Fruit fly (Drosophila melanogaster): ENCODE measurements around the gene ApepP.

Gene ApepP

DNA sequence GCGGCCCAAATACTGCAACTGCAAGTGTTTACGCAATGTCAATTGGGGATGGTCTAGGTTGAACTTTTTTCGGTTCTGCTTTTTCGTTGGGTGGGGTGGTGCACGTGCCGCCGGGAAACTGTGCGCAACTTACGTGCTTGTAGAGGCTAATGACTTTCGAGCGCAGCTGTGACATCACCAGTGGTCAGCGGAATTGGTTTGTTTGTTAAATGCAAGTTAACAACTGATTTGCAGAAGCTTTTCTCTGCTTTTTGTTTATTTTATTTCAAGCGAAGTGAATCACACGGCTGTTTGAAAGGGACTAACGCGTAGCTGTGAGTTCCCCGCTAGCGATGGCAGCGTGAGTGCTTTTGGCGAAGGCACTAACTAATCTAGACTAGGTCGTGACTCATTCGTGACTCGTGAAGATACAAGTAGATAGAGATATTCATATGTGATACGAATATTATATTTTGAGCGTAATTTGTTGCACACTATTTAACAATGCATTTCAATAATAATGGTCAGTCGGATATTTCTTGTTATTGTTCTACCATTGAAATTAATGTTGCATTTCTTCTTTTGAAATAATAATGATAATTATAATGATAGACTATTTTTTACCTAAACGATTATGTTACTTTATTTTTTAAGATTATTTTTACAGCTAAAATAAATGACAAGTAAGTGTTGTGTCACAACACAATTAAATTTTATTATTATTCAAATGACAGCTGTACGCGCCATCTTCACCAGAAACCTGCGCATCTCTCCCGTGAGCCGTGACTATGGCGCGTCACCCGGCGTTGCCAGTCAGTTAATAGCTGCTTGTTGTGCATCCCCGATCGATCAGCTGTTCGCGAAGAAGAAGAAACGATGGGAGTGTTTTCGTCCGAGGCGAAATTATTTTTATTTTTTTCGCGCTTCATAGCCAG, 22.3 kb downstream of the ApepP start, which contains the start of the genes osi and tweek (continued):
- TF ChIP-seq MBD-R2 (GFP tag; IDR thresholded peaks at IDR 0.05) (peak; percentile 75), luna (GFP tag; optimal IDR thresholded peaks at IDR 0.05) (no peak), Mrtf (GFP tag; IDR thresholded peaks at IDR 0.05) (peak; percentile 60), chif (GFP tag; optimal IDR thresholded peaks at IDR 0.05) (peak; percentile 11 to 43), eyg (GFP tag; optimal IDR thresholded peaks at IDR 0.05) (no peak), Aef1 (GFP tag; IDR thresholded peaks at IDR 0.05) (peak; percentile 57; the same call in 2 of the 3 replicates), stwl (tag; optimal IDR thresholded peaks at IDR 0.05) (peak; percentile 34), CG12659 (GFP tag; optimal IDR thresholded peaks at IDR 0.05) (peak; percentile 65), CG9437 (GFP tag; optimal IDR thresholded peaks at IDR 0.05) (peak; percentile 57), CG8765 (GFP tag; IDR thresholded peaks at IDR 0.05) (no peak), ttk (GFP tag; IDR thresholded peaks at IDR 0.05) (peak; percentile 59), ewg (GFP tag; optimal IDR thresholded peaks at IDR 0.05) (peak; percentile 44), CG32532 (GFP tag; IDR thresholded peaks at IDR 0.05) (peak; percentile 49), D (optimal IDR thresholded peaks at IDR 0.05) (no peak), D (GFP tag; optimal IDR thresholded peaks at IDR 0.05) (peak; percentile 29), CG30403 (GFP tag; optimal IDR thresholded peaks at IDR 0.05) (peak; percentile 87), lab (GFP tag; optimal IDR thresholded peaks at IDR 0.05) (peak; percentile 23), PHDP (tag; optimal IDR thresholded peaks at IDR 0.05) (no peak), CG8924 (tag; optimal IDR thresholded peaks at IDR 0.05) (peak; percentile 66), Deaf1 (tag; optimal IDR thresholded peaks at IDR 0.05) (peak; percentile 3), CG9215 (GFP tag; IDR thresholded peaks at IDR 0.05) (peak; percentile 49), CG12219 (GFP tag; optimal IDR thresholded peaks at IDR 0.05) (no peak), Hand (GFP tag; optimal IDR thresholded peaks at IDR 0.05) (peak; percentile 2), hb (GFP tag; IDR thresholded peaks at IDR 0.05; ENCODE audit: partially characterized antibody) (peak; percentile 86), Dref (GFP tag; IDR thresholded peaks at IDR 0.05) (peak; percentile 40), shn (GFP tag; optimal IDR thresholded peaks at IDR 0.05) (peak; percentile 28), lilli (GFP tag; optimal IDR thresholded peaks at IDR 0.05) (peak; percentile 66), gt (GFP tag; IDR thresholded peaks at IDR 0.05) (no peak), Kr (GFP tag; optimal IDR thresholded peaks at IDR 0.05) (no peak), CG3995 (GFP tag; optimal IDR thresholded peaks at IDR 0.05) (peak; percentile 94), crp (GFP tag; optimal IDR thresholded peaks at IDR 0.05) (peak; percentile 58 to 95), Awh (GFP tag; IDR thresholded peaks at IDR 0.05) (no peak), Fer1 (GFP tag; optimal IDR thresholded peaks at IDR 0.05) (peak; percentile 56), CG9797 (GFP tag; optimal IDR thresholded peaks at IDR 0.05) (peak; percentile 50), CG10979 (tag; optimal IDR thresholded peaks at IDR 0.05) (peak; percentile 8), tio (GFP tag; optimal IDR thresholded peaks at IDR 0.05) (peak; percentile 88), CG32772 (GFP tag; IDR thresholded peaks at IDR 0.05) (no peak), CG1647 (GFP tag; optimal IDR thresholded peaks at IDR 0.05) (peak; percentile 10), mld (GFP tag; IDR thresholded peaks at IDR 0.05; ENCODE audit: partially characterized antibody) (no peak; the same call in 1 of the 3 replicates), CG7786 (GFP tag; optimal IDR thresholded peaks at IDR 0.05) (peak; percentile 29), CG11695 (GFP tag; IDR thresholded peaks at IDR 0.05) (no peak), ken (GFP tag; IDR thresholded peaks at IDR 0.05) (0 out of 3 replicates have a peak, but pooled peaks have one; percentile 55), twi (tag; optimal IDR thresholded peaks at IDR 0.05) (no peak), lbe (GFP tag; optimal IDR thresholded peaks at IDR 0.05) (peak; percentile 30), Atf6 (GFP tag; IDR thresholded peaks at IDR 0.05) (no peak), pzg (GFP tag; optimal IDR thresholded peaks at IDR 0.05) (peak; percentile 64), CG17912 (GFP tag; optimal IDR thresholded peaks at IDR 0.05) (no peak), nmo (GFP tag; optimal IDR thresholded peaks at IDR 0.05) (peak; percentile 77), Vsx1 (GFP tag; optimal IDR thresholded peaks at IDR 0.05) (no peak)
